Worm (Caenorhabditis elegans) whole organism, L3 larva: ENCODE measurements around the gene nsph-4.1.
"Not testable (repeated sequence)": the region's sequence is repeated elsewhere in the genome, so short reads cannot be mapped to it uniquely, and the experiment has no call there.

Experiments used
- R02D3.7 ChIP-seq: fragments of 150-350 bp; optimal IDR thresholded peaks from 2 replicates; lab custom pipeline; 2014; ENCODE audit warnings: missing biosample characterization, missing genetic modification characterization
- ZK546.5 ChIP-seq: sonication (generic microtip); optimal IDR thresholded peaks from 2 replicates; lab custom pipeline; 2017; ENCODE audit warnings: missing biosample characterization, missing genetic modification characterization
- aly-2 ChIP-seq: fragments of 150-350 bp; optimal IDR thresholded peaks from 2 replicates; lab custom pipeline; 2014; ENCODE audit warnings: missing biosample characterization, missing genetic modification characterization
- ama-1 ChIP-seq: fragments of 150-350 bp; optimal IDR thresholded peaks from 2 replicates; lab custom pipeline; 2018
- ceh-28 ChIP-seq: fragments of 150-350 bp; optimal IDR thresholded peaks from 2 replicates; lab custom pipeline; 2014; ENCODE audit warnings: missing biosample characterization, missing genetic modification reagents, missing genetic modification characterization
- ceh-82 ChIP-seq: fragments of 150-350 bp; optimal IDR thresholded peaks from 2 replicates; lab custom pipeline; 2014; ENCODE audit warnings: missing biosample characterization, missing genetic modification characterization
- daf-12 ChIP-seq: fragments of 150-350 bp; optimal IDR thresholded peaks from 2 replicates; lab custom pipeline; 2014; ENCODE audit warnings: missing biosample characterization, missing genetic modification reagents, missing genetic modification characterization
- egl-27 ChIP-seq: sonication (generic microtip); optimal IDR thresholded peaks from 4 replicates; lab custom pipeline; 2017; ENCODE audit warnings: missing biosample characterization, missing genetic modification reagents, missing genetic modification characterization
- egl-5 ChIP-seq: fragments of 150-350 bp; optimal IDR thresholded peaks from 2 replicates; lab custom pipeline; 2017; ENCODE audit warnings: missing biosample characterization, missing genetic modification reagents, missing genetic modification characterization, inconsistent platforms
- elt-2 ChIP-seq: sonication (generic microtip); optimal IDR thresholded peaks from 2 replicates; lab custom pipeline; 2016; ENCODE audit warnings: missing genetic modification reagents, mild to moderate bottlenecking, missing genetic modification characterization, missing compliant biosample characterization
- elt-3 ChIP-seq, 3 experiments: fragments of 150-350 bp in 1 of 3; sonication (generic microtip) in 2 of 3; optimal IDR thresholded peaks; 2 replicates in 2 of 3; 4 replicates in 1 of 3; lab custom pipeline; 2014 to 2017; ENCODE audit warnings: missing biosample characterization in 3 of 3, missing genetic modification characterization in 3 of 3
- eor-1 ChIP-seq, 2 experiments: fragments of 150-350 bp; optimal IDR thresholded peaks; 2 replicates each; lab custom pipeline; 2014 to 2018; ENCODE audit warnings: missing biosample characterization in 2 of 2, missing genetic modification characterization in 2 of 2
- fkh-10 ChIP-seq: sonication (generic microtip); optimal IDR thresholded peaks from 2 replicates; lab custom pipeline; 2017; ENCODE audit warnings: missing biosample characterization, missing genetic modification reagents, missing genetic modification characterization
- fkh-2 ChIP-seq: fragments of 150-350 bp; optimal IDR thresholded peaks from 2 replicates; lab custom pipeline; 2014; ENCODE audit warnings: missing biosample characterization, missing genetic modification reagents, missing genetic modification characterization
- hmg-11 ChIP-seq: sonication (generic microtip); optimal IDR thresholded peaks from 2 replicates; lab custom pipeline; 2016; ENCODE audit warnings: missing genetic modification characterization, missing compliant biosample characterization
- jun-1 ChIP-seq: fragments of 150-350 bp; optimal IDR thresholded peaks from 2 replicates; lab custom pipeline; 2014; ENCODE audit warnings: missing biosample characterization, missing genetic modification reagents, missing genetic modification characterization
- lin-15B ChIP-seq: fragments of 150-350 bp; optimal IDR thresholded peaks from 2 replicates; lab custom pipeline; 2014; ENCODE audit warnings: missing biosample characterization, missing genetic modification characterization
- lin-39 ChIP-seq: fragments of 150-350 bp; optimal IDR thresholded peaks from 2 replicates; lab custom pipeline; 2018; ENCODE audit warnings: missing biosample characterization, missing genetic modification reagents, missing genetic modification characterization
- lsy-12 ChIP-seq: sonication (generic microtip); optimal IDR thresholded peaks from 2 replicates; lab custom pipeline; 2016; ENCODE audit warnings: mild to moderate bottlenecking, missing genetic modification characterization, missing compliant biosample characterization
- mml-1 ChIP-seq: fragments of 150-350 bp; sonication (generic microtip); optimal IDR thresholded peaks from 3 replicates; lab custom pipeline; 2014; ENCODE audit warnings: missing biosample characterization, missing genetic modification characterization
- nhr-12 ChIP-seq: fragments of 150-350 bp; optimal IDR thresholded peaks from 2 replicates; lab custom pipeline; 2014; ENCODE audit warnings: missing biosample characterization, missing genetic modification characterization
- nhr-23 ChIP-seq: fragments of 150-350 bp; optimal IDR thresholded peaks from 2 replicates; lab custom pipeline; 2014; ENCODE audit warnings: missing biosample characterization, missing genetic modification reagents, missing genetic modification characterization
- nhr-237 ChIP-seq: fragments of 150-350 bp; optimal IDR thresholded peaks from 2 replicates; lab custom pipeline; 2014; ENCODE audit warnings: missing biosample characterization, missing genetic modification characterization
- nhr-28 ChIP-seq: fragments of 150-350 bp; optimal IDR thresholded peaks from 2 replicates; lab custom pipeline; 2014; ENCODE audit warnings: missing biosample characterization, missing genetic modification characterization
- nhr-77 ChIP-seq: fragments of 150-350 bp; optimal IDR thresholded peaks from 2 replicates; lab custom pipeline; 2014; ENCODE audit warnings: missing biosample characterization, missing genetic modification characterization
- pha-4 ChIP-seq: fragments of 150-350 bp; optimal IDR thresholded peaks from 2 replicates; lab custom pipeline; 2014; ENCODE audit warnings: missing biosample characterization, missing genetic modification reagents, missing genetic modification characterization
- sea-2 ChIP-seq: fragments of 150-350 bp; sonication (generic microtip); optimal IDR thresholded peaks from 4 replicates; lab custom pipeline; 2014; ENCODE audit warnings: missing biosample characterization, missing genetic modification reagents, missing genetic modification characterization
- skn-1 ChIP-seq: fragments of 150-350 bp; optimal IDR thresholded peaks from 2 replicates; lab custom pipeline; 2014; ENCODE audit warnings: missing biosample characterization, missing genetic modification characterization
- snpc-4 ChIP-seq: fragments of 150-350 bp; optimal IDR thresholded peaks from 2 replicates; lab custom pipeline; 2014; ENCODE audit warnings: missing biosample characterization, missing genetic modification characterization
- tbx-2 ChIP-seq: sonication (generic microtip); optimal IDR thresholded peaks from 2 replicates; lab custom pipeline; 2016; ENCODE audit warnings: mild to moderate bottlenecking, missing genetic modification characterization, missing compliant biosample characterization
- unc-39 ChIP-seq: sonication (generic microtip); optimal IDR thresholded peaks from 4 replicates; lab custom pipeline; 2017; ENCODE audit warnings: missing biosample characterization, missing genetic modification characterization
- unc-62 ChIP-seq: fragments of 150-350 bp; sonication (generic microtip); optimal IDR thresholded peaks from 4 replicates; lab custom pipeline; 2014; ENCODE audit warnings: missing biosample characterization, missing genetic modification reagents, missing genetic modification characterization
- ztf-11 ChIP-seq: fragments of 150-350 bp; optimal IDR thresholded peaks from 2 replicates; lab custom pipeline; 2014; ENCODE audit warnings: missing biosample characterization, missing genetic modification characterization

The nsph-4.1 gene

DNA sequence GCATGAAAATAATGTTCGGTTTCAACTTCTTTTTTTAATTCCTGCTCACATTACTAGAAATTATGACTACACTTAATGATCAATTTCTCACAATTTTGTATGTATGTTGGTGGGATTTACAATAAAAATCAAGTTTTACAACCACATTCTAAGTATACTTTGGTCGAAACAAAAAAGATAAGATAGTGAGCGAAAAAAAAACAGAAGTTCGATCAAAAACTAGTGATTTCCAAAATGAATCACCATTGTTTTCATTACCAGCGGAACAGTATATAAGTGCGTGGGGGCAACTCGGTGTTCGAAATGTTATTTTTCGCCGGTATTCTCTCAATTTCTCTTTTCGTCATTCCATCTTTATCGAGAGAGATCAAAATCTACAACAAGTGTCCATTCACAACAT, 3.9 kb downstream of the nsph-4.1 start, which contains the start of gene thn-5:
Gene thn-5 (plus strand): TSS at position 301 of the 400 bp plus-strand sequence.
- no peak for TF ChIP-seq ztf-11 (tag; lab: Kevin White, UChicago)
- TF ChIP-seq ceh-82 = no peak
- no peak for TF ChIP-seq ceh-28
- no peak for TF ChIP-seq aly-2 (tag; lab: Kevin White, UChicago)
- no peak for TF ChIP-seq snpc-4 (tag; lab: Kevin White, UChicago)
- no peak for TF ChIP-seq lin-39
- TF ChIP-seq eor-1 (tag; optimal IDR thresholded peaks at IDR 0.05; lab: Kevin White, UChicago) = no peak

DNA sequence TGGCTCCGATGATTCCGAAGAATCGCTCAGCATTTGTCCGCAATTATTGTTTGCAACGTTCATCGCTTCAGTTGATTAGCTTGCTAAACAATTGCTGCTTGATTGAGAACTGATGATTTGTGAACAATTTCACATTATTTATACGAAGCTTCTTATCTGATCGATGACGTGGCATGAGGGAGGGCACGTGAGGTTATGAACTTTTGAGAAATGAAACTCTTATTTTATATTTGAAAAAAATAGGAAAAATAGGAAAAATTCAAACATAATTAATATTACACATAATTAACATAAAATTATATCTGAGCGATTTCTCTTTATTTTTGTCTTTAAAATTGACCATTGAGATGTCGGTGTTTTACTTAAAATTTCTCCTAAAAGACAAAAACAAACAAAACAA, 28.0 kb downstream of the nsph-4.1 start, which contains the start of gene F36H12.10:
Gene F36H12.10 (minus strand): TSS at position 101 of the 400 bp plus-strand sequence.
- not testable (repeated sequence) for TF ChIP-seq jun-1 (tag; lab: Kevin White, UChicago); ztf-11 (tag; lab: Kevin White, UChicago); elt-2

DNA sequence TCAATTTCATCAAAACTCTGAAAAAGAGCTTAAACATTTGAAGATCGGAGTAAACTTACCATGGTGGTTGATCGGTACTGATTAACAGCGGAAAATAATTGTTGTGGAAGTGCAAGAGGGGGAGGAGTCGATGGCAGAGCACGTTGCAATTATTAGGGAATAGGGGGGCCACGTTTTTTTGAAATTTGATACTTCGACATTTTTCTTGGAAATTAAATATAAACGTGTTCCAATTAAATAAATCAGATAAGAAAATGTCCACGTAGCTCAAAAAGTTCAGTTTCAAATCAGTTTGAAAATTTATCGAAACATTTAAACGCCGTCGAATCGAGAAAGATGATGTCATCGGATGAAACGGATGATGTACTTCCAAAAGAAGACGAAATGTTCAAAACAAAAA, 30.1 kb downstream of the nsph-4.1 start, which contains the start of gene F36H12.9:
Gene F36H12.9 (plus strand): TSS at position 301 of the 400 bp plus-strand sequence.
- TF ChIP-seq jun-1, snpc-4, nhr-12 (tag; lab: Kevin White, UChicago): not testable (repeated sequence)

DNA sequence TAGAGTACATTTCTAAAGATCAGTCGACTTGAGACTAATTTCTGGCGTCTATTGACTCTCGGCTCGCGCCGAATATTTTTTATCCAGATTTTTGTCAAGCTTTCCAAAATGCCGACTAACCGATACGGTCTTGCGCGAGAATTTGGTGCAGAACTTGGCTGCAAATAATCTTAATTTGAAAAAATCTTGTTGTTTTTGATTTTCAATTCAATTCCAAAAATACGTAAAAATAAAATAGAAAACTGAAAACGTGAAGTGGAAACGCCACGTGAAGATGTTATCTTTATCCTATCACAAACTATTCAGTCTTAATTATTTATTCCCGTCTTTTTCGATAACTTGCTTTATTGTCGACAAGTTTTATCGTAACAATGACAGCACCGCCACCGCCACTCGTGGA, 31.7 kb downstream of the nsph-4.1 start, which contains the start of gene ttbk-2.1:
Gene ttbk-2.1 (plus strand): TSS at position 301 of the 400 bp plus-strand sequence.
- TF ChIP-seq daf-12, nhr-77, hmg-11 (tag; lab: Kevin White, UChicago): not testable (repeated sequence)

DNA sequence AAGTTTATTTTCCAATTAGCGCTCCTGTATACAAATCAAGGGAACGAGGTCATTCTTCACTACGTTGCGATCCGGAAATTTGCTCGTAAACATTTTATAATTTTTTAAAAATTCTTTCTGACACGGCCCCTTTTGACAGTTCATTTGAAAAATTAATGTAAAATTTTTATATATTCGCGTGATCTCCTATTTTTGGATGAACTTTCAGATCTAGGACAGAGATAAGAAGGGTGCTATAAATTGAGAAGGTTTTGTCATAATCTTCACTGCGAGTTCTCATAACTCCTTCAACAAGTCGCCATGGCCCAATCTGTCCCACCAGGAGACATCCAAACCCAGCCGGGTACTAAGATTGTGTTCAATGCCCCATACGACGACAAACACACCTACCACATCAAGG, 33.6 kb downstream of the nsph-4.1 start, which contains the start of gene msp-19:
Gene msp-19 (plus strand): TSS at position 301 of the 400 bp plus-strand sequence.
- TF ChIP-seq skn-1 (tag; lab: Kevin White, UChicago); jun-1 (tag; lab: Kevin White, UChicago); tbx-2: not testable (repeated sequence)

DNA sequence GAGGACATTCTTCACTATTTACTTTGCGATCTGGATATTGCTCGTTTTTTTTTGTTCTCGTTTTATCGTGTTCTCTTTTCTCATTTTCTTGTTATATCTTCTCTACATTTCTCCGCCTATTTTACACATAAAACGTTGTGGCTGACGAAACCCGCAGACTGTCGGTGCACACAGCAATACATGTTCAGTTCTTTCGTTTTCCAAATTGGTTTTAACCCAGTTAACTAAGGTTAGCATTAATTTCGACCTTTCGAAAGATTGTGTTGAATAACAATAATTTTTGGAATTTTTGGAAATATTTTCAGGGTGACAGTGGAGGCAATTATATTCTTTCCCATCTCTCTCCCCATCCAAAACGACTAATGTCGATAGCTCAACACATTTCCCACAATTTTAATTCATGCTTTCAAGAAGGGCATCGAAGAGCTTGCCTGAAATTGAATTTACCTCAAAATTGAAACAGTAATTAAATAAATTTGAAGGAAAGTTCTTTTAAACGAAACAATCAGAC, 38.1 kb downstream of the nsph-4.1 start:
- TF ChIP-seq snpc-4 (tag; lab: Kevin White, UChicago) (peak; percentile 15), ama-1 (peak; percentile 70)

DNA sequence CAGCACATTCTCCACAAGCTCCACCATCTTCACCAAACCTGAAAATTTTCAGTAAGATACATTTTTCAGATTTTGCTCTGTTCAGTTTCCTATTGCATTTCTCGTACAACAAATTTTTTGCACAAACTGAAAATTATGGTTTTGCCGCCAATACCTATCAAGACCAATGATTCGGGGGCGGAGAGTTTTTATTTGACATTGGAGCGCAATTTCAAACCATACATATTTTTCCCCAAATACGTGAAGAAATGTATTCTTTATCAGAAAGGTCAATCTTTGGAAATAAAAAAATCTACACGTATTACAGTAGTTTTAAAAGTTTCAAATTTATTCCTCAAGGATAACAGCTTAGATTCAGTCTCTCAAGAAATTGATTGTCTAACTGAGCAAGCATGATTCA, 39.8 kb downstream of the nsph-4.1 start, which contains the start of gene F36H12.5:
Gene F36H12.5 (plus strand): TSS at position 301 of the 400 bp plus-strand sequence.
- TF ChIP-seq egl-27 (tag; lab: Kevin White, UChicago) (no peak), fkh-2 (tag; lab: Kevin White, UChicago) (no peak), mml-1 (no peak), R02D3.7 (tag; lab: Kevin White, UChicago) (no peak), lin-39 (no peak), egl-5 (no peak), ZK546.5 (tag; lab: Kevin White, UChicago) (no peak), unc-39 (tag; lab: Kevin White, UChicago) (no peak), pha-4 (tag; lab: Kevin White, UChicago) (no peak), lsy-12 (tag; lab: Kevin White, UChicago) (no peak), ama-1 (no peak), fkh-10 (GFP tag; lab: Kevin White, UChicago) (no peak), unc-62 (GFP tag; lab: Kevin White, UChicago) (no peak), nhr-237 (tag; lab: Kevin White, UChicago) (no peak), nhr-23 (tag; lab: Kevin White, UChicago) (no peak), nhr-28 (tag; lab: Kevin White, UChicago) (no peak), elt-3 (tag; optimal IDR thresholded peaks at IDR 0.05; lab: Kevin White, UChicago) (no peak), snpc-4 (tag; lab: Kevin White, UChicago) (no peak), sea-2 (GFP tag; lab: Kevin White, UChicago) (no peak), lin-15B (no peak)
